Fruit fly (Drosophila melanogaster) whole organism, embryonic: ENCODE measurements around the gene tw.

Experiments used
- ATbp ChIP-seq: fragments of 200-800 bp; sonication (Bioruptor generic); optimal IDR thresholded peaks from 2 replicates; lab custom pipeline; 2017; ENCODE audit warnings: missing biosample characterization, mild to moderate bottlenecking, missing genetic modification characterization, missing genetic modification reagents
- Antp ChIP-seq: fragments of 200-800 bp; sonication (Bioruptor generic); optimal IDR thresholded peaks from 3 replicates; lab custom pipeline; 2016; ENCODE audit warnings: missing biosample characterization, missing genetic modification characterization
- B-H1 ChIP-seq: fragments of 200-800 bp; sonication (Bioruptor generic); IDR thresholded peaks from 3 replicates; pipeline ENCODE4 v1.3.6; 2022; ENCODE audit warnings: missing biosample characterization, missing genetic modification characterization
- B-H2 ChIP-seq: fragments of 200-800 bp; sonication (Bioruptor generic); optimal IDR thresholded peaks from 2 replicates; lab custom pipeline; 2018; ENCODE audit warnings: missing biosample characterization, mild to moderate bottlenecking, missing genetic modification characterization
- Bgb ChIP-seq: fragments of 200-800 bp; sonication (Bioruptor generic); IDR thresholded peaks from 2 replicates; pipeline ENCODE4 v1.3.6; 2022; ENCODE audit warnings: missing biosample characterization, missing genetic modification characterization; ENCODE audit not compliant: partially characterized antibody
- CG10462 ChIP-seq: fragments of 200-800 bp; sonication (Bioruptor generic); optimal IDR thresholded peaks from 2 replicates; lab custom pipeline; 2016; ENCODE audit warnings: missing biosample characterization, missing genetic modification characterization
- CG10959 ChIP-seq: fragments of 200-800 bp; sonication (Bioruptor generic); IDR thresholded peaks from 2 replicates; pipeline ENCODE4 v1.3.6; 2022; ENCODE audit warnings: missing biosample characterization, missing genetic modification characterization
- CG12155 ChIP-seq: fragments of 200-800 bp; sonication (Bioruptor generic); optimal IDR thresholded peaks from 3 replicates; lab custom pipeline; 2016; ENCODE audit warnings: missing biosample characterization, missing genetic modification characterization
- CG13894 ChIP-seq: fragments of 200-800 bp; sonication (Bioruptor generic); optimal IDR thresholded peaks from 3 replicates; lab custom pipeline; 2018; ENCODE audit warnings: missing biosample characterization, mild to moderate bottlenecking, missing genetic modification characterization, moderate library complexity
- CG15601 ChIP-seq: fragments of 200-800 bp; sonication (Bioruptor generic); optimal IDR thresholded peaks from 3 replicates; lab custom pipeline; 2019; ENCODE audit warnings: missing biosample characterization, mild to moderate bottlenecking, missing genetic modification characterization, moderate library complexity
- CG17359 ChIP-seq: fragments of 200-800 bp; sonication (Bioruptor generic); optimal IDR thresholded peaks from 3 replicates; lab custom pipeline; 2018; ENCODE audit warnings: missing biosample characterization, mild to moderate bottlenecking, missing genetic modification characterization, moderate library complexity
- CG17912 ChIP-seq: fragments of 200-800 bp; sonication (Bioruptor generic); optimal IDR thresholded peaks from 2 replicates; lab custom pipeline; 2018; ENCODE audit warnings: missing biosample characterization, mild to moderate bottlenecking, missing genetic modification characterization
- CG1832 ChIP-seq: fragments of 200-800 bp; sonication (Bioruptor generic); optimal IDR thresholded peaks from 2 replicates; lab custom pipeline; 2017; ENCODE audit warnings: missing biosample characterization, mild to moderate bottlenecking, missing genetic modification characterization, inconsistent platforms
- CG2889 ChIP-seq: fragments of 200-800 bp; sonication (Bioruptor generic); IDR thresholded peaks from 3 replicates; pipeline ENCODE4 v1.3.6; 2022; ENCODE audit warnings: missing biosample characterization, missing genetic modification characterization
- CG33213 ChIP-seq: fragments of 200-800 bp; sonication (Bioruptor generic); optimal IDR thresholded peaks from 3 replicates; lab custom pipeline; 2016; ENCODE audit warnings: missing biosample characterization, missing genetic modification characterization
- CG34422 ChIP-seq: fragments of 200-800 bp; sonication (Bioruptor generic); IDR thresholded peaks from 3 replicates; pipeline ENCODE4 v1.3.6; 2022; ENCODE audit warnings: missing biosample characterization, missing genetic modification characterization
- CG4404 ChIP-seq: fragments of 200-800 bp; sonication (Bioruptor generic); IDR thresholded peaks from 2 replicates; pipeline ENCODE4 v1.3.6; 2022; ENCODE audit warnings: missing biosample characterization, missing genetic modification characterization
- CrebB ChIP-seq: fragments of 200-800 bp; sonication (Bioruptor generic); optimal IDR thresholded peaks from 3 replicates; lab custom pipeline; 2018; ENCODE audit warnings: missing biosample characterization, mild to moderate bottlenecking, missing genetic modification characterization
- D19B ChIP-seq: fragments of 200-800 bp; sonication (Bioruptor generic); optimal IDR thresholded peaks from 2 replicates; lab custom pipeline; 2017; ENCODE audit warnings: missing biosample characterization, mild to moderate bottlenecking, missing genetic modification characterization
- Dp ChIP-seq: fragments of 200-800 bp; sonication (Bioruptor generic); optimal IDR thresholded peaks from 2 replicates; lab custom pipeline; 2018; ENCODE audit warnings: missing biosample characterization, mild to moderate bottlenecking, missing genetic modification characterization, moderate library complexity
- Fer1 ChIP-seq: fragments of 200-800 bp; sonication (Bioruptor generic); optimal IDR thresholded peaks from 2 replicates; lab custom pipeline; 2017; ENCODE audit warnings: missing biosample characterization, mild to moderate bottlenecking, missing genetic modification characterization
- HLHmδ ChIP-seq: fragments of 200-800 bp; sonication (Bioruptor generic); optimal IDR thresholded peaks from 2 replicates; lab custom pipeline; 2018; ENCODE audit warnings: missing biosample characterization, mild to moderate bottlenecking, missing genetic modification characterization, moderate library complexity
- Hey ChIP-seq: fragments of 200-800 bp; sonication (Bioruptor generic); optimal IDR thresholded peaks from 3 replicates; lab custom pipeline; 2018; ENCODE audit warnings: missing biosample characterization, mild to moderate bottlenecking, missing genetic modification characterization
- HmgD ChIP-seq: fragments of 200-800 bp; sonication (Bioruptor generic); optimal IDR thresholded peaks from 3 replicates; lab custom pipeline; 2016; ENCODE audit warnings: missing biosample characterization, missing genetic modification characterization
- Jarid2 ChIP-seq: fragments of 200-800 bp; sonication (Bioruptor generic); optimal IDR thresholded peaks from 3 replicates; lab custom pipeline; 2017; ENCODE audit warnings: mild to moderate bottlenecking, missing biosample characterization, missing genetic modification reagents, missing genetic modification characterization
- Sry-β ChIP-seq: fragments of 200-800 bp; sonication (Bioruptor generic); optimal IDR thresholded peaks from 2 replicates; lab custom pipeline; 2018; ENCODE audit warnings: missing biosample characterization, mild to moderate bottlenecking, missing genetic modification characterization, moderate library complexity
- Usf ChIP-seq: fragments of 200-800 bp; sonication (Bioruptor generic); optimal IDR thresholded peaks from 2 replicates; lab custom pipeline; 2017; ENCODE audit warnings: missing genotype, missing biosample characterization, missing genetic modification characterization
- ab ChIP-seq: fragments of 200-800 bp; sonication (Bioruptor generic); optimal IDR thresholded peaks from 2 replicates; lab custom pipeline; 2016; ENCODE audit warnings: missing biosample characterization, missing genetic modification characterization
- bowl ChIP-seq: fragments of 200-800 bp; sonication (Bioruptor generic); IDR thresholded peaks from 2 replicates; pipeline ENCODE4 v1.3.6; 2022; ENCODE audit warnings: missing biosample characterization, missing genetic modification characterization
- caup ChIP-seq: fragments of 200-800 bp; sonication (Bioruptor generic); optimal IDR thresholded peaks from 3 replicates; lab custom pipeline; 2017; ENCODE audit warnings: missing biosample characterization, mild to moderate bottlenecking, missing genetic modification characterization, moderate library complexity; ENCODE audit not compliant: severe bottlenecking
- dan ChIP-seq: fragments of 200-800 bp; sonication (Bioruptor generic); IDR thresholded peaks from 2 replicates; pipeline ENCODE4 v1.3.6; 2022; ENCODE audit warnings: missing biosample characterization, missing genetic modification characterization
- dimm ChIP-seq: fragments of 200-800 bp; sonication (Bioruptor generic); IDR thresholded peaks from 2 replicates; pipeline ENCODE4 v1.3.6; 2022; ENCODE audit warnings: missing biosample characterization, missing genetic modification characterization
- dm ChIP-seq: fragments of 200-800 bp; sonication (Bioruptor generic); optimal IDR thresholded peaks from 3 replicates; lab custom pipeline; 2016; ENCODE audit warnings: missing biosample characterization, missing genetic modification characterization
- esg ChIP-seq: fragments of 200-800 bp; sonication (Bioruptor generic); conservative IDR thresholded peaks from 2 replicates; pipeline ENCODE4 v1.3.6; 2022; ENCODE audit warnings: missing biosample characterization, missing genetic modification characterization
- fd3F ChIP-seq: fragments of 200-800 bp; sonication (Bioruptor generic); optimal IDR thresholded peaks from 2 replicates; lab custom pipeline; 2018; ENCODE audit warnings: missing biosample characterization, mild to moderate bottlenecking, missing genetic modification characterization, moderate library complexity
- fd96Cb ChIP-seq: fragments of 200-800 bp; sonication (Bioruptor generic); optimal IDR thresholded peaks from 2 replicates; lab custom pipeline; 2018; ENCODE audit warnings: missing biosample characterization, mild to moderate bottlenecking, missing genetic modification characterization, moderate library complexity
- fu2 ChIP-seq: fragments of 200-800 bp; sonication (Bioruptor generic); optimal IDR thresholded peaks from 2 replicates; lab custom pipeline; 2016; ENCODE audit warnings: missing biosample characterization, missing genetic modification characterization
- h ChIP-seq: fragments of >200 bp; optimal IDR thresholded peaks from 2 replicates; lab custom pipeline; 2017
- jing ChIP-seq: fragments of 200-800 bp; sonication (Bioruptor generic); optimal IDR thresholded peaks from 2 replicates; lab custom pipeline; 2018; ENCODE audit warnings: missing biosample characterization, mild to moderate bottlenecking, missing genetic modification characterization
- nau ChIP-seq: fragments of 200-800 bp; sonication (Bioruptor generic); optimal IDR thresholded peaks from 3 replicates; lab custom pipeline; 2017; ENCODE audit warnings: missing biosample characterization, mild to moderate bottlenecking, missing genetic modification characterization, missing genetic modification reagents
- pb ChIP-seq: fragments of 200-800 bp; sonication (Bioruptor generic); optimal IDR thresholded peaks from 3 replicates; lab custom pipeline; 2016; ENCODE audit warnings: missing biosample characterization, missing genetic modification characterization
- pros ChIP-seq: fragments of 200-800 bp; sonication (Bioruptor generic); optimal IDR thresholded peaks from 3 replicates; lab custom pipeline; 2019; ENCODE audit warnings: missing biosample characterization, mild to moderate bottlenecking, missing genetic modification characterization, moderate library complexity
- run ChIP-seq: fragments of 200-800 bp; sonication (Bioruptor generic); optimal IDR thresholded peaks from 3 replicates; lab custom pipeline; 2018; ENCODE audit warnings: missing biosample characterization, mild to moderate bottlenecking, missing genetic modification characterization
- sens ChIP-seq: fragments of 200-800 bp; sonication (Bioruptor generic); peaks from one replicate; lab custom pipeline; 2016; ENCODE audit warnings: missing biosample characterization, missing genetic modification characterization
- so ChIP-seq: fragments of 200-800 bp; sonication (Bioruptor generic); IDR thresholded peaks from 3 replicates; pipeline ENCODE4 v1.3.6; 2022; ENCODE audit warnings: missing biosample characterization, missing genetic modification characterization
- tap ChIP-seq: fragments of 200-800 bp; optimal IDR thresholded peaks from 3 replicates; lab custom pipeline; 2019; ENCODE audit warnings: missing biosample characterization, mild to moderate bottlenecking, missing genetic modification characterization, moderate library complexity
- tll ChIP-seq, 2 experiments: fragments of 200-800 bp in 1 of 2; fragments of >200 bp in 1 of 2; sonication (Bioruptor generic) in 1 of 2; optimal IDR thresholded peaks; 2 replicates each; lab custom pipeline; 2017 to 2019; ENCODE audit warnings: missing biosample characterization in 2 of 2, missing genetic modification characterization in 2 of 2, mild to moderate bottlenecking in 1 of 2, moderate library complexity in 1 of 2
- trem ChIP-seq: fragments of 200-800 bp; optimal IDR thresholded peaks from 3 replicates; lab custom pipeline; 2019; ENCODE audit warnings: missing biosample characterization, mild to moderate bottlenecking, missing genetic modification characterization, moderate library complexity
- wek ChIP-seq: fragments of 200-800 bp; sonication (Bioruptor generic); optimal IDR thresholded peaks from 3 replicates; lab custom pipeline; 2018; ENCODE audit warnings: missing biosample characterization, mild to moderate bottlenecking, missing genetic modification characterization, moderate library complexity
- wor ChIP-seq: fragments of 200-800 bp; sonication (Bioruptor generic); IDR thresholded peaks from 2 replicates; pipeline ENCODE4 v1.3.6; 2022; ENCODE audit warnings: missing biosample characterization, missing genetic modification characterization
- z ChIP-seq: fragments of 200-800 bp; sonication (Bioruptor generic); IDR thresholded peaks from 3 replicates; pipeline ENCODE4 v1.3.6; 2022; ENCODE audit warnings: missing biosample characterization, missing genetic modification characterization

tw gene

dm6 chrX:805907-806306 is 21.4 kb downstream of the tw start, which contains the start of gene Sec22 (continued):
- TF ChIP-seq Sry-β (GFP tag; lab: Kevin White, UChicago), result no peak
- TF ChIP-seq tap (tag; lab: Kevin White, UChicago), result no peak
- no peak for TF ChIP-seq tll (GFP tag; optimal IDR thresholded peaks at IDR 0.05; lab: Kevin White, UChicago)
- peak; percentile 29 for TF ChIP-seq HLHmδ (GFP tag; lab: Kevin White, UChicago)
- TF ChIP-seq caup (GFP tag; lab: Kevin White, UChicago), result peak; percentile 7
- TF ChIP-seq wek, result peak; percentile 8
- TF ChIP-seq D19B (GFP tag; lab: Kevin White, UChicago), result no peak
- peak; percentile 38 for TF ChIP-seq Dp (GFP tag; lab: Kevin White, UChicago)
- TF ChIP-seq ab (GFP tag; lab: Kevin White, UChicago), result no peak
- no peak for TF ChIP-seq dan (GFP tag; lab: Robert Waterston, UW)
- TF ChIP-seq CG17359, result no peak
- no peak for TF ChIP-seq CG34422 (GFP tag; lab: Robert Waterston, UW)
- TF ChIP-seq B-H2 (GFP tag; lab: Kevin White, UChicago), result no peak

DNA sequence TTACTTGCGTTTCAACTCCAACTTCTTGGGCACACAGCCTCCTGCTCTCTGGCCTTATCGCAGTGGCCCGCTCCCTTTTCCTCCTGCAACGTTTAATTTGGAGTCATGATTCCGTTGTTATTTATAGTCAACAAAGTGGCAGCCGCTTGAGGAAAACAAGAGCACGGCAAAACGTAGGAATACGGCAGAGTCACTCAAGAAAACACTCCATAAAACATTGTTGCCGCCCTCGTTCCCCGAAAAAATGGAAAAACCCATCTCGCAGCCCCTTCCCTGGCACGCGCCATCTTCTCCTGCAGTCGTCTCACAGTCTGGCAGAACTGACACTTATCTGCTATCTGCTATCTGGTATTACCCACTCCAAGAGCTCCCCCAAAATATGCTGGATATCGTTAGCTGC is 40.4 kb downstream of the tw start:
- no peak for TF ChIP-seq so
- TF ChIP-seq CG12155 (GFP tag; lab: Kevin White, UChicago), result no peak
- no peak for TF ChIP-seq CG2889 (GFP tag; lab: Robert Waterston, UW)
- no peak for TF ChIP-seq jing (GFP tag; lab: Kevin White, UChicago)
- no peak for TF ChIP-seq B-H1 (GFP tag; lab: Robert Waterston, UW)
- TF ChIP-seq HmgD (GFP tag; lab: Kevin White, UChicago), result no peak
- no peak for TF ChIP-seq bowl
- no peak for TF ChIP-seq trem
- TF ChIP-seq CG17912, result no peak
- no peak for TF ChIP-seq pb (GFP tag; lab: Kevin White, UChicago)
- TF ChIP-seq CG4404 (GFP tag; lab: Robert Waterston, UW), result no peak
- no peak for TF ChIP-seq Fer1
- TF ChIP-seq Jarid2, result no peak
- TF ChIP-seq dimm (GFP tag; lab: Robert Waterston, UW), result no peak
- no peak for TF ChIP-seq Bgb (GFP tag; lab: Robert Waterston, UW)
- TF ChIP-seq z (GFP tag; lab: Robert Waterston, UW), result peak; percentile 78; the same call in 2 of the 3 replicates
- peak; percentile 9 for TF ChIP-seq CG15601 (tag; lab: Kevin White, UChicago)
- TF ChIP-seq ATbp (GFP tag; lab: Kevin White, UChicago), result peak; percentile 28
- TF ChIP-seq wor (GFP tag; lab: Robert Waterston, UW), result no peak
- TF ChIP-seq nau (GFP tag; lab: Kevin White, UChicago), result no peak
- no peak for TF ChIP-seq run
- no peak for TF ChIP-seq fd3F (GFP tag; lab: Kevin White, UChicago)
- TF ChIP-seq CG1832, result no peak
- peak; percentile 1 for TF ChIP-seq sens (GFP tag; lab: Kevin White, UChicago)
- TF ChIP-seq CG10959 (GFP tag; lab: Robert Waterston, UW), result no peak
- TF ChIP-seq CG33213, result no peak
- TF ChIP-seq fu2 (GFP tag; lab: Kevin White, UChicago), result no peak
- TF ChIP-seq CG10462, result no peak
- no peak for TF ChIP-seq CrebB
- peak; percentile 40 for TF ChIP-seq Hey
- TF ChIP-seq dm (GFP tag; lab: Kevin White, UChicago), result no peak
- TF ChIP-seq h (lab: Kevin White, UChicago), result no peak
- TF ChIP-seq fd96Cb (tag; lab: Kevin White, UChicago), result no peak
- TF ChIP-seq pros (GFP tag; lab: Kevin White, UChicago), result peak; percentile 57
- TF ChIP-seq esg (GFP tag; lab: Robert Waterston, UW), result no peak
- TF ChIP-seq CG13894 (tag; lab: Kevin White, UChicago), result peak; percentile 67
- no peak for TF ChIP-seq Antp (GFP tag; lab: Kevin White, UChicago)
- TF ChIP-seq Usf (GFP tag; lab: Kevin White, UChicago), result no peak
